Worm (Caenorhabditis elegans) whole organism, L4/young adult: ENCODE results near the gene mfsd-13.2.
A peak's percentile ranks its signal among the peaks of the same experiment; 100 is the strongest.

ENCODE experiments used
- W03F9.2 ChIP-seq: fragments of 150-350 bp; optimal IDR thresholded peaks from 2 replicates; lab custom pipeline; 2014; ENCODE audit warnings: missing biosample characterization, missing genetic modification characterization
- dao-5 ChIP-seq: sonication (generic microtip); optimal IDR thresholded peaks from 2 replicates; lab custom pipeline; 2016; ENCODE audit warnings: missing genotype, missing genetic modification characterization, moderate library complexity, missing compliant biosample characterization
- him-1 ChIP-seq: sonication (generic microtip); optimal IDR thresholded peaks from 2 replicates; lab custom pipeline; 2016; ENCODE audit warnings: missing genotype, missing genetic modification reagents, missing genetic modification characterization, missing compliant biosample characterization

mfsd-13.2 gene

DNA sequence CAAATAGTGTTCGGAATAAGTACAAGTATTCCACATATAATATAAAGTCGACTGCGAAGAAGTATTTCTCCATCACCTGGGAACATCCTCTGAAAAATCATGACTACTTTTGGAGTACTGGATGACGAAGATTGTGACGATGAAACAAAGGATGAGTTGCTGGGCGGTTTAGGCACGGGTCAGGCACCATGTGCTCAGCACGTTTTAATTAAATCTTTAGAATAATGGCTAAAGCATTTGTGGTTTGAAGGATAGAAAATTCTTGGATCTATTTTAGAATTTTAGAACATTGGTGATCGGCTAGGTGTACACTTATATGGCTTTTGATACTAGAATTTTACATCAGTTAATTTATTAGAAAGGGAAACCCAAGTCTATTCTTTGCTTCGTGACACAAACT, 21.5 kb upstream of the mfsd-13.2 start, which contains the start of gene C27H5.6:
TSS of gene C27H5.6 (minus strand) at position 101 of the 400 bp plus-strand sequence.
- no peak for TF ChIP-seq dao-5
- no peak for TF ChIP-seq W03F9.2 (tag; lab: Kevin White, UChicago)
- no peak for TF ChIP-seq him-1

DNA sequence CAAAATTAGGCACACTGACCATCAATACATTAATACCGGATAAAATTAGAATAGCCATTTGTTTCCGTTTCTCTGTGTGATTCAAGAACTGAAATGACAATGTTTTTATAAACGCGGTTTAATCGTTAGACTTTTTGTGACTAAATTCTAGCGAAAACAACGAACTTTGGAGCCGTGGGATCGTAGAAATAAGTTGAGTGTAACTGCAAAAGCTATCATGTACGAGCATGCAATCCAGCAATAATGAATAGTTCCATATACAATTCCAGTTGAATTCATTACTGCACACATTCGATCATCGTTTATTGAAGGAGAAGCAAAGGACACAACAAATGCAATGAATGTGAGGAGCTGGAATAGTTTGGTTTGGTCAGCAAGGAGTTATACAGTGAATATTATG, 20.5 kb upstream of the mfsd-13.2 start:
- TF ChIP-seq W03F9.2 (tag; lab: Kevin White, UChicago) (no peak), dao-5 (no peak), him-1 (no peak)

ce11 chrII:7183493-7184272, 18.0 kb upstream of the mfsd-13.2 start, which contains the start of gene pdl-1:
pdl-1 (plus strand) TSS chrII:7183801.
- TF ChIP-seq him-1 (peak; percentile 80), dao-5 (peak; percentile 94), W03F9.2 (tag; lab: Kevin White, UChicago) (peak; percentile 51)

DNA sequence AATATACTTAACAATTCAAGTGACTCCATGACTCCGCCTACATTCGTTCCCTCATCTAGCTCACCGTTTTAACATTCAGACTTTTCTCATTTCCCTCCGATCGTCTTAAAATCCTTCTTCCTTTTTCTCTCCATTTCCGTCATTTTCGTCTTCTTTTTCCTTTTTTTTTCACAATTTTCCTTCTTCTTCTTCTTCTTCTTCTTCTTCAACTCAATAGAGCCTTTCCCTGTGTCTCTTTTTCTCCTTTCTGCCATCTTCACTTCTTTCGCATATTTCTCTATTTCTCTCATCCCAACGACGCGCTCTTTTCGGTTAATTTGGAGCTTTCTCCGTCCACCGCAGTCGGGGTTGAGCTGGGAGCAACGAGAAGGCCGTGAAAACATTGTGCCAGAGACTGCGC, 17.0 kb upstream of the mfsd-13.2 start:
- TF ChIP-seq dao-5 (no peak), him-1 (no peak), W03F9.2 (tag; lab: Kevin White, UChicago) (no peak)

DNA sequence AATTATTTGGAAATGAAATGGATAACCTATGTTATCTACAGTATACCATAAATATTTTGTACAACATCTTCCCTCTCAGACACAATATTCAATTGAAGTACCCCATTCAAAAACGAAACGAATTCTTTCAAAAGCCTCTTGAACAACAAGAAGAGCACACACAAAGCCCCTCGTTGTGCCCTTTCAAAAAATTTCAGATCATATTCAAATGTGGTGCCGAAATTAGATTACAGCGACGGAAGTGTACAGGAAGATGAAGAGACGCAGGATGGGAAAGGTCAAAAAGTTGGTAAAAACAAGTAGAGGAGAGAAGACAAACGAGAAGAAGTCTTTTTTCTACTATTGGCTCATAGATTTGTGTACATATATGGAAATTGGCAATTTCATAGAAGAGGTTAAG, 10.5 kb upstream of the mfsd-13.2 start:
- TF ChIP-seq him-1 = no peak
- TF ChIP-seq dao-5 = no peak
- no peak for TF ChIP-seq W03F9.2 (tag; lab: Kevin White, UChicago)

- no peak for TF ChIP-seq dao-5
- TF ChIP-seq him-1 = no peak
- no peak for TF ChIP-seq W03F9.2 (tag; lab: Kevin White, UChicago)
Measured at ce11 chrII:7174843-7175242, 9.2 kb upstream of the mfsd-13.2 start, which contains the start of gene glc-4. glc-4 (minus strand) TSS chrII:7174943.

ce11 chrII:7171305-7171998, 5.8 kb upstream of the mfsd-13.2 start, which contains the start of gene dyf-13:
dyf-13 (minus strand) TSS chrII:7171355.
- TF ChIP-seq dao-5 = no peak
- TF ChIP-seq him-1 = no peak
- TF ChIP-seq W03F9.2 (tag; lab: Kevin White, UChicago) = no peak

DNA sequence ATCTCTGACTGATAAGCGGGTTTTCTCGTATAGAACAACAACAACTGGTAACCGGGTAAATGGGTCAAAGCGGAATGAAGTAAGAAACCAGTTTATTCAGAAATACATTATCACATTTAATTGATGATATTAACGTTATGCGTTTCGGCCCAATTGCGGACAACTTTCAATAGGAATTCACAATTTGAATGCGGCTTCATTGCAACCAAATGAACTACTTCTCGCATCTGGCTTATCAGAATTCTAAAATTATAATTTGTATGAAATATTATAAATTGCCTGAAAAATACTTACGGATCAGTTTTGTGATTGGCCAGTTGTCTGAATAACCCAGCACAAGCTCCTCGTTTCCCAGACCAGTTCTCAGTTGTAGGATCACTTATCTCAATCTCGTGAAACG, 3.1 kb upstream of the mfsd-13.2 start, which contains the start of gene col-36:
TSS of gene col-36 (minus strand) at position 101 of the 400 bp plus-strand sequence.
- TF ChIP-seq him-1 (no peak), W03F9.2 (tag; lab: Kevin White, UChicago) (no peak), dao-5 (no peak)

DNA sequence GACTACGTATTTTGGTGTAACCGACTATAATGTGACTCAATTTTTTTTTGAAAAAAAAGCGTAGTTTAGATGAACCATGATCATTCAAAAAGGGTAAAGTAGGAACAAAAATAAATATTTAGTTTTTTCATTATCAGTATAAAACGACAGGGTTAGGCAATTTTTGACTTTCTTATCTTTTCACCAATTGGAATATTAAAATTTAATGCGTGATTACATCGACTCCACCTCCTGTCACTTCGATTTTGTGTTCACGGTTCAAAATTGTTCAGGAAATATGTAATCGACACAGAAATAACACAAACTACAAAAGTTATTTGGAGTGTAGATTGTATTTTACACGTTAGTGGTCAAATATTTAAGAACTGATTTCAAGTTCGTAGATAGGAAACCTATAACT, 1.1 kb upstream of the mfsd-13.2 start:
- TF ChIP-seq W03F9.2 (tag; lab: Kevin White, UChicago) (no peak), dao-5 (no peak), him-1 (no peak)

DNA sequence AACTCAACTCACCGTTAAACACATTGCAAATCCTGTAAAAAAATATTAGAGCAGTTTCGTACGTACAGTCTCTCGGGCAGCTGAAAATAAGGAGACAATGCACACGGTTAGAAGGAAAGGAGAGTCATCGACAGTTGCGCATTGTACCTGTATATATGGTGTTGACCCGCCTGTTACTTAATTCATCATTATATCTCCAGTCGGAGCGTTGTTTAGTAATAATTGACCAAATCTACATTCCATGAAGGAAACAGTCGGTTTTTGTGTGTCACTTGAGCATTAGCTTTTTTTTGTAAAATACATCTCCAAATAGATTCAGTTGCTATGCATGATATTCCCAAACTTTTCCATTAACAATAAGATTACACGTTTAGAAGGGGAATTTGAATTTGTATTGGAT, 4.1 kb downstream of the mfsd-13.2 start, which contains the start of gene C27H5.12:
TSS of gene C27H5.12 (minus strand) at position 101 of the 400 bp plus-strand sequence.
- no peak for TF ChIP-seq dao-5

DNA sequence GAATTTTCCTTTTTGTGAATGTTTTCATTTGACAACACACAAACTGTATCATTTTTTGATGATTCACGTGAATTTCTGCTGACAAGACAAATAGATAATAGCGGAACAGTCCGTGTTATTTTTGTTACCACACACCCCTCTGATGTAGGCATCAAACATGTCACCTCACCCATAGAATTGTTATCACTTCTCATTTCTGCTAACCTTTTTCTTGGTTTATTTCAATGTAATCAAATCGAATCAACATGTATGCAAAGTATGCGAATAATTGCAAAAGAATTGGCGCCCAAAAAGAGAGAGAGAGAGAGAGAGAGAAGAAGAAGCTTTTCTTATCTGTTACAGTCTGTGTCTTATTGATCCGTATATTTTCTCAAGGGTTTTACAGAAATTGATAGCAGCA, 8.2 kb downstream of the mfsd-13.2 start:
- TF ChIP-seq W03F9.2 (tag; lab: Kevin White, UChicago) = no peak
- no peak for TF ChIP-seq him-1
- no peak for TF ChIP-seq dao-5

DNA sequence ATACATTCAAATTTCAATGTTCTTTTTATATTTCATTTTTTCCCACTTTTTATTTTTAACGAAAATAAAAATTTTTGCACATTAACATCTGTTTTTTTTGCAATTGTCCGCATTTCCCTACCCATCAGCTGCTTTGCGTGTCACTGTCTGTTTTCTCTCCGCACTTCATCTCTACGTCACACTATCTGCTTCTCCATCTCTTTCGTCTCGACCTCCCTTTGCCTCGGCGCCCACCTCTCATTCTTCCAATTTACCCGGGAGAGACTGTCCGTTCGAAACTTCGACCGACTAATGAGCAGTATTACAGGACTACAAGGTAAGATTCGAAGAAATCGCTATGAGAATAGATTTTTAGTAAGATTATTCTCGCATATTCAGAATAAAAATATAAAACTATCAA, 10.3 kb downstream of the mfsd-13.2 start, which contains the start of gene C27H5.2:
TSS of gene C27H5.2 (plus strand) at position 190 of the 400 bp plus-strand sequence.
- no peak for TF ChIP-seq him-1
- TF ChIP-seq W03F9.2 (tag; lab: Kevin White, UChicago) = no peak
- TF ChIP-seq dao-5 = no peak

DNA sequence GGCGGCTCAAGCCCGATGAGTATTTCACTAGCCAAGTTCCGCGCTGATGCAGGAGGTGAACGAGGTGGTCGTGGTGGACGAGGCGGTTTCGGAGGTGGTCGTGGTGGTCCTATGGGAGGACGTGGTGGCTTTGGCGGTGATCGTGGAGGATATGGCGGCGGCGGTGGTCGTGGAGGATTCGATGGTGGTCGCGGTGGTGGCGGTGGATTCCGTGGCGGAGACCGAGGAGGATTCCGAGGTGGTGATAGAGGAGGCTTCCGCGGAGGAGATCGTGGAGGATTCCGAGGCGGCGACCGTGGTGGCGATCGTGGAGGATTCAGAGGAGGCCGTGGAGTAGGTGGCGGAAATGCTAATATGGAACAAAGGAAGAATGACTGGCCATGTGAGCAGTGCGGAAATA, 10.9 kb downstream of the mfsd-13.2 start:
- no peak for TF ChIP-seq dao-5
- TF ChIP-seq W03F9.2 (tag; lab: Kevin White, UChicago) = no peak
- TF ChIP-seq him-1 = no peak

- TF ChIP-seq him-1 = peak; percentile 86
- TF ChIP-seq W03F9.2 (tag; lab: Kevin White, UChicago) = peak; percentile 97
- no peak for TF ChIP-seq dao-5
Measured at ce11 chrII:7151969-7152631, 13.5 kb downstream of the mfsd-13.2 start, which contains the start of gene fust-1. fust-1 (plus strand) TSS chrII:7152581.
